Worm (Caenorhabditis elegans) whole organism, young adult: ENCODE results near the gene F15B9.6.

Experiments
- Y56A3A.18 ChIP-seq: fragments of 200-800 bp; sonication (Bioruptor generic); IDR thresholded peaks from 2 replicates; pipeline ENCODE4 v1.3.6; 2022; ENCODE audit warnings: missing genetic modification reagents, missing genetic modification characterization, missing compliant biosample characterization
- Y67H2A.10 ChIP-seq: fragments of 200-800 bp; sonication (Bioruptor generic); conservative IDR thresholded peaks from 2 replicates; pipeline ENCODE4 v1.3.6; 2022; ENCODE audit warnings: missing genetic modification reagents, missing genetic modification characterization, missing compliant biosample characterization
- athp-1 ChIP-seq: sonication (generic microtip); optimal IDR thresholded peaks from 2 replicates; lab custom pipeline; 2017; ENCODE audit warnings: mild to moderate bottlenecking, missing genetic modification characterization, missing compliant biosample characterization
- attf-5 ChIP-seq: fragments of 200-800 bp; sonication (Bioruptor generic); optimal IDR thresholded peaks from 2 replicates; lab custom pipeline; 2018; ENCODE audit warnings: mild to moderate bottlenecking, missing genetic modification characterization, missing compliant biosample characterization
- lsy-27 ChIP-seq: sonication (generic microtip); optimal IDR thresholded peaks from 2 replicates; lab custom pipeline; 2017; ENCODE audit warnings: missing genetic modification characterization, mild to moderate bottlenecking, missing compliant biosample characterization, antibody characterized with exemption, missing genotype, borderline replicate concordance; ENCODE audit not compliant: insufficient read depth
- pha-4 ChIP-seq: fragments of 150-350 bp; sonication (generic microtip); optimal IDR thresholded peaks from 2 replicates; lab custom pipeline; 2014; ENCODE audit warnings: missing biosample characterization, missing genetic modification reagents, missing genetic modification characterization
- snpc-3.4 ChIP-seq: sonication (generic microtip); optimal IDR thresholded peaks from 2 replicates; lab custom pipeline; 2017; ENCODE audit warnings: missing genetic modification characterization, mild to moderate bottlenecking, missing compliant biosample characterization, antibody characterized with exemption, moderate library complexity, missing genotype, missing genetic modification reagents
- sptf-2 ChIP-seq: fragments of 200-800 bp; sonication (Bioruptor generic); optimal IDR thresholded peaks from 2 replicates; lab custom pipeline; 2018; ENCODE audit warnings: mild to moderate bottlenecking, missing genetic modification characterization, missing compliant biosample characterization
- unc-62 ChIP-seq: fragments of 150-350 bp; optimal IDR thresholded peaks from 2 replicates; lab custom pipeline; 2014; ENCODE audit warnings: missing biosample characterization, missing genetic modification reagents, missing genetic modification characterization
- xnd-1 ChIP-seq: sonication (generic microtip); optimal IDR thresholded peaks from 2 replicates; lab custom pipeline; 2016; ENCODE audit warnings: missing genotype, missing genetic modification reagents, missing genetic modification characterization, missing compliant biosample characterization

ce11 chrV:13028871-13029270 lies 14.9 kb downstream of the F15B9.6 start:
- TF ChIP-seq Y56A3A.18 (no peak), Y67H2A.10 (GFP tag; lab: Robert Waterston, UW) (no peak), xnd-1 (no peak), athp-1 (tag; lab: Kevin White, UChicago) (no peak), sptf-2 (GFP tag; lab: Kevin White, UChicago) (no peak), snpc-3.4 (no peak), pha-4 (tag; lab: Kevin White, UChicago) (no peak), attf-5 (GFP tag; lab: Kevin White, UChicago) (no peak), lsy-27 (tag; lab: Kevin White, UChicago) (no peak), unc-62 (GFP tag; lab: Kevin White, UChicago) (no peak)
